Fruit fly (Drosophila melanogaster) whole organism, prepupa: ENCODE measurements around the gene Afg3l2.

Experiments
- CG11294 ChIP-seq: fragments of 200-800 bp; sonication (Bioruptor generic); IDR thresholded peaks from 2 replicates; pipeline ENCODE4 v1.3.6; 2022; ENCODE audit warnings: missing biosample characterization, missing genetic modification characterization
- Eip78C ChIP-seq: fragments of 200-800 bp; sonication (Bioruptor generic); peaks from one replicate; lab custom pipeline; 2016; ENCODE audit warnings: missing biosample characterization, missing genetic modification characterization
- achi ChIP-seq: fragments of 200-800 bp; sonication (Bioruptor generic); optimal IDR thresholded peaks from 3 replicates; lab custom pipeline; 2016; ENCODE audit warnings: missing biosample characterization, missing genetic modification characterization

- TF ChIP-seq Eip78C (GFP tag; lab: Kevin White, UChicago), result no peak
- no peak for TF ChIP-seq CG11294 (GFP tag; lab: Robert Waterston, UW)
- TF ChIP-seq achi, result no peak
Observed at dm6 chr3L:17243136-17243535, 1.2 kb upstream of the Afg3l2 start, which contains the start of gene CG7707.
